Fruit fly (Drosophila melanogaster) whole organism, embryonic: Measurements from ENCODE around the gene ATPsynD.
A peak's percentile ranks its signal among the peaks of the same experiment; 100 is the strongest.

Experiments used
- Atf6 ChIP-seq: fragments of 200-800 bp; sonication (Bioruptor generic); IDR thresholded peaks from 2 replicates; pipeline ENCODE4 v1.3.6; 2022; ENCODE audit warnings: missing biosample characterization, missing genetic modification characterization
- BEAF-32 ChIP-seq: fragments of 200-800 bp; sonication (Bioruptor generic); optimal IDR thresholded peaks from 3 replicates; lab custom pipeline; 2017; ENCODE audit warnings: missing biosample characterization, missing genetic modification characterization, mild to moderate bottlenecking, moderate library complexity, missing genetic modification reagents
- C15 ChIP-seq: fragments of 200-800 bp; sonication (Bioruptor generic); IDR thresholded peaks from 3 replicates; pipeline ENCODE4 v1.3.6; 2022; ENCODE audit warnings: missing biosample characterization, missing genetic modification characterization
- CG15514 ChIP-seq: fragments of 200-800 bp; sonication (Bioruptor generic); optimal IDR thresholded peaks from 3 replicates; lab custom pipeline; 2017; ENCODE audit warnings: missing biosample characterization, missing genetic modification characterization, mild to moderate bottlenecking, moderate library complexity, missing genetic modification reagents
- CG17361 ChIP-seq: fragments of 200-800 bp; sonication (Bioruptor generic); IDR thresholded peaks from 3 replicates; pipeline ENCODE4 v1.3.6; 2022; ENCODE audit warnings: missing biosample characterization, missing genetic modification characterization
- CG17385 ChIP-seq: fragments of 200-800 bp; sonication (Bioruptor generic); optimal IDR thresholded peaks from 3 replicates; lab custom pipeline; 2018; ENCODE audit warnings: missing biosample characterization, mild to moderate bottlenecking, missing genetic modification characterization
- CG18619 ChIP-seq: fragments of 200-800 bp; sonication (Bioruptor generic); optimal IDR thresholded peaks from 3 replicates; lab custom pipeline; 2017; ENCODE audit warnings: missing biosample characterization, mild to moderate bottlenecking, missing genetic modification characterization
- CG18764 ChIP-seq: fragments of 200-800 bp; sonication (Bioruptor generic); optimal IDR thresholded peaks from 3 replicates; lab custom pipeline; 2016; ENCODE audit warnings: missing biosample characterization, missing genetic modification characterization
- CG2116 ChIP-seq: fragments of 200-800 bp; sonication (Bioruptor generic); optimal IDR thresholded peaks from 3 replicates; lab custom pipeline; 2018; ENCODE audit warnings: missing biosample characterization, mild to moderate bottlenecking, missing genetic modification characterization
- CG2202 ChIP-seq: fragments of 200-800 bp; sonication (Bioruptor generic); optimal IDR thresholded peaks from 2 replicates; lab custom pipeline; 2018; ENCODE audit warnings: missing biosample characterization, mild to moderate bottlenecking, missing genetic modification characterization
- CG3407 ChIP-seq: fragments of 200-800 bp; sonication (Bioruptor generic); optimal IDR thresholded peaks from 2 replicates; lab custom pipeline; 2018; ENCODE audit warnings: missing biosample characterization, mild to moderate bottlenecking, missing genetic modification characterization
- CG43689 ChIP-seq: fragments of 200-800 bp; sonication (Bioruptor generic); IDR thresholded peaks from 2 replicates; pipeline ENCODE4 v1.3.6; 2022; ENCODE audit warnings: missing biosample characterization, missing genetic modification characterization
- CG6689 ChIP-seq: fragments of 200-800 bp; sonication (Bioruptor generic); IDR thresholded peaks from 2 replicates; pipeline ENCODE4 v1.3.6; 2022; ENCODE audit warnings: missing biosample characterization, missing genetic modification characterization
- CG6813 ChIP-seq: fragments of 200-800 bp; sonication (Bioruptor generic); optimal IDR thresholded peaks from 2 replicates; lab custom pipeline; 2017; ENCODE audit warnings: missing biosample characterization, missing genetic modification characterization, mild to moderate bottlenecking, moderate library complexity, missing genetic modification reagents
- CG8290 ChIP-seq, 3 experiments: fragments of 200-800 bp; sonication (Bioruptor generic); optimal IDR thresholded peaks; 2 replicates each; lab custom pipeline; 2016 to 2019; ENCODE audit warnings: missing biosample characterization in 3 of 3, missing genetic modification characterization in 3 of 3, mild to moderate bottlenecking in 2 of 3, moderate library complexity in 1 of 3
- D19A ChIP-seq: fragments of 200-800 bp; optimal IDR thresholded peaks from 3 replicates; lab custom pipeline; 2019; ENCODE audit warnings: missing biosample characterization, mild to moderate bottlenecking, missing genetic modification characterization, moderate library complexity
- Dref ChIP-seq: fragments of 200-800 bp; sonication (Bioruptor generic); IDR thresholded peaks from 2 replicates; pipeline ENCODE4 v1.3.6; 2022; ENCODE audit warnings: missing biosample characterization, missing genetic modification characterization
- Drgx ChIP-seq: fragments of 200-800 bp; sonication (Bioruptor generic); IDR thresholded peaks from 2 replicates; pipeline ENCODE4 v1.3.6; 2022; ENCODE audit warnings: missing biosample characterization, missing genetic modification characterization
- E2f2 ChIP-seq: fragments of 200-800 bp; sonication (Bioruptor generic); IDR thresholded peaks from 2 replicates; pipeline ENCODE4 v1.3.6; 2022; ENCODE audit warnings: missing biosample characterization, missing genetic modification characterization
- HHEX ChIP-seq: fragments of 200-800 bp; sonication (Bioruptor generic); optimal IDR thresholded peaks from 3 replicates; lab custom pipeline; 2017; ENCODE audit warnings: missing biosample characterization, mild to moderate bottlenecking, missing genetic modification characterization, missing genetic modification reagents
- Hmr ChIP-seq: fragments of 200-800 bp; sonication (Bioruptor generic); optimal IDR thresholded peaks from 3 replicates; lab custom pipeline; 2017; ENCODE audit warnings: mild to moderate bottlenecking, missing biosample characterization, missing genetic modification reagents, missing genetic modification characterization
- Hsf ChIP-seq: fragments of 200-800 bp; sonication (Bioruptor generic); optimal IDR thresholded peaks from 3 replicates; lab custom pipeline; 2016; ENCODE audit warnings: missing biosample characterization, missing genetic modification characterization
- MTF-1 ChIP-seq: fragments of 200-800 bp; sonication (Bioruptor generic); optimal IDR thresholded peaks from 2 replicates; lab custom pipeline; 2018; ENCODE audit warnings: missing biosample characterization, mild to moderate bottlenecking, missing genetic modification characterization, borderline replicate concordance
- Nf-YC ChIP-seq: fragments of 200-800 bp; optimal IDR thresholded peaks from 3 replicates; lab custom pipeline; 2019; ENCODE audit warnings: missing biosample characterization, mild to moderate bottlenecking, missing genetic modification characterization, moderate library complexity
- Oaz ChIP-seq: fragments of 200-800 bp; sonication (Bioruptor generic); IDR thresholded peaks from 2 replicates; pipeline ENCODE4 v1.3.6; 2022; ENCODE audit warnings: missing biosample characterization, missing genetic modification characterization
- Pdp1 ChIP-seq, 2 experiments: fragments of 200-800 bp; sonication (Bioruptor generic); optimal IDR thresholded peaks; 3 replicates each; lab custom pipeline; 2016; ENCODE audit warnings: missing biosample characterization in 2 of 2, missing genetic modification characterization in 2 of 2, mild to moderate bottlenecking in 1 of 2, moderate library complexity in 1 of 2
- Poxn ChIP-seq: fragments of 200-800 bp; sonication (Bioruptor generic); IDR thresholded peaks from 2 replicates; pipeline ENCODE4 v1.3.6; 2022; ENCODE audit warnings: missing biosample characterization, missing genetic modification characterization
- Sox100B ChIP-seq: fragments of 200-800 bp; sonication (Bioruptor generic); optimal IDR thresholded peaks from 3 replicates; lab custom pipeline; 2018; ENCODE audit warnings: missing biosample characterization, mild to moderate bottlenecking, missing genetic modification characterization
- Stat92E ChIP-seq, 3 experiments: fragments of >200 bp in 2 of 3; fragments of 200-800 bp in 1 of 3; sonication (Bioruptor generic) in 1 of 3; optimal IDR thresholded peaks; 2 replicates each; lab custom pipeline; 2017 to 2019; ENCODE audit warnings: missing biosample characterization in 3 of 3, missing genetic modification characterization in 3 of 3, mild to moderate bottlenecking in 1 of 3, moderate library complexity in 1 of 3
- ac ChIP-seq: fragments of 200-800 bp; sonication (Bioruptor generic); optimal IDR thresholded peaks from 3 replicates; lab custom pipeline; 2017; ENCODE audit warnings: missing biosample characterization, mild to moderate bottlenecking, missing genetic modification characterization
- bbx ChIP-seq: fragments of 200-800 bp; sonication (Bioruptor generic); IDR thresholded peaks from 2 replicates; pipeline ENCODE4 v1.3.6; 2022; ENCODE audit warnings: missing biosample characterization, missing genetic modification characterization; ENCODE audit not compliant: partially characterized antibody
- bsh ChIP-seq, 2 experiments: fragments of 200-800 bp; sonication (Bioruptor generic); optimal IDR thresholded peaks; 2 replicates each; lab custom pipeline; 2017 to 2018; ENCODE audit warnings: mild to moderate bottlenecking in 2 of 2, missing biosample characterization in 2 of 2, missing genetic modification characterization in 2 of 2, moderate library complexity in 1 of 2
- chn ChIP-seq: fragments of 200-800 bp; sonication (Bioruptor generic); optimal IDR thresholded peaks from 2 replicates; lab custom pipeline; 2016; ENCODE audit warnings: missing biosample characterization, missing genetic modification characterization
- ci ChIP-seq: fragments of 200-800 bp; sonication (Bioruptor generic); IDR thresholded peaks from 3 replicates; pipeline ENCODE4 v1.3.6; 2022; ENCODE audit warnings: missing biosample characterization, missing genetic modification characterization
- dimm ChIP-seq: fragments of 200-800 bp; sonication (Bioruptor generic); IDR thresholded peaks from 2 replicates; pipeline ENCODE4 v1.3.6; 2022; ENCODE audit warnings: missing biosample characterization, missing genetic modification characterization
- knrl ChIP-seq: fragments of 200-800 bp; sonication (Bioruptor generic); IDR thresholded peaks from 3 replicates; pipeline ENCODE4 v1.3.6; 2022; ENCODE audit warnings: missing biosample characterization, missing genetic modification characterization; ENCODE audit not compliant: partially characterized antibody
- pnt ChIP-seq: fragments of 200-800 bp; sonication (Bioruptor generic); optimal IDR thresholded peaks from 3 replicates; lab custom pipeline; 2016; ENCODE audit warnings: missing biosample characterization, missing genetic modification characterization
- sqz ChIP-seq: fragments of 200-800 bp; sonication (Bioruptor generic); optimal IDR thresholded peaks from 3 replicates; lab custom pipeline; 2018; ENCODE audit warnings: missing biosample characterization, mild to moderate bottlenecking, missing genetic modification characterization
- stc ChIP-seq: fragments of 200-800 bp; sonication (Bioruptor generic); IDR thresholded peaks from 2 replicates; pipeline ENCODE4 v1.3.6; 2022; ENCODE audit warnings: missing biosample characterization, missing genetic modification characterization
- stwl ChIP-seq: fragments of 200-800 bp; sonication (Bioruptor generic); optimal IDR thresholded peaks from 3 replicates; lab custom pipeline; 2018; ENCODE audit warnings: missing biosample characterization, mild to moderate bottlenecking, missing genetic modification characterization, moderate library complexity
- tio ChIP-seq: fragments of 200-800 bp; sonication (Bioruptor generic); optimal IDR thresholded peaks from 2 replicates; lab custom pipeline; 2017; ENCODE audit warnings: missing biosample characterization, missing genetic modification characterization, inconsistent platforms
- toy ChIP-seq: fragments of 200-800 bp; sonication (Bioruptor generic); IDR thresholded peaks from 2 replicates; pipeline ENCODE4 v1.3.6; 2022; ENCODE audit warnings: missing biosample characterization, missing genetic modification characterization
- tx ChIP-seq: fragments of 200-800 bp; sonication (Bioruptor generic); optimal IDR thresholded peaks from 2 replicates; lab custom pipeline; 2016; ENCODE audit warnings: missing biosample characterization, missing genetic modification characterization
- zen ChIP-seq: fragments of 200-800 bp; sonication (Bioruptor generic); optimal IDR thresholded peaks from 3 replicates; lab custom pipeline; 2018; ENCODE audit warnings: missing biosample characterization, mild to moderate bottlenecking, missing genetic modification characterization, moderate library complexity
- zen2 ChIP-seq: fragments of 200-800 bp; sonication (Bioruptor generic); IDR thresholded peaks from 3 replicates; pipeline ENCODE4 v1.3.6; 2022; ENCODE audit warnings: missing biosample characterization, missing genetic modification characterization; ENCODE audit not compliant: partially characterized antibody

The ATPsynD gene

dm6 chr3R:19067876-19068406, 26.9 kb upstream of the ATPsynD start (continued):
- peak; percentile 27 for TF ChIP-seq CG3407
- TF ChIP-seq sqz (GFP tag; lab: Kevin White, UChicago), result peak; percentile 53
- no peak for TF ChIP-seq CG43689 (GFP tag; lab: Robert Waterston, UW)
- no peak for TF ChIP-seq knrl (GFP tag; lab: Robert Waterston, UW)
- TF ChIP-seq stc (GFP tag; lab: Robert Waterston, UW), result 0 out of 2 replicates have a peak, but pooled peaks have one; percentile 9
- peak; percentile 25 for TF ChIP-seq CG15514
- TF ChIP-seq MTF-1, result peak; percentile 2
- TF ChIP-seq bsh (GFP tag; optimal IDR thresholded peaks at IDR 0.05; lab: Kevin White, UChicago), result no peak
- TF ChIP-seq Hsf (GFP tag; lab: Kevin White, UChicago), result no peak
- no peak for TF ChIP-seq dimm (GFP tag; lab: Robert Waterston, UW)
- TF ChIP-seq HHEX (GFP tag; lab: Kevin White, UChicago), result no peak
- TF ChIP-seq Hmr (GFP tag; lab: Kevin White, UChicago), result peak; percentile 48
- no peak for TF ChIP-seq Stat92E (GFP tag; optimal IDR thresholded peaks at IDR 0.05; lab: Kevin White, UChicago)
- no peak for TF ChIP-seq chn (GFP tag; lab: Kevin White, UChicago)
- TF ChIP-seq C15 (GFP tag; lab: Robert Waterston, UW), result no peak
- no peak for TF ChIP-seq CG17385 (GFP tag; lab: Kevin White, UChicago)
- no peak for TF ChIP-seq CG2202 (tag; lab: Kevin White, UChicago)
- no peak for TF ChIP-seq CG8290 (GFP tag; optimal IDR thresholded peaks at IDR 0.05; lab: Kevin White, UChicago)
- TF ChIP-seq CG8290 (tag; optimal IDR thresholded peaks at IDR 0.05; lab: Kevin White, UChicago), result no peak
- peak in 1 of 2 experiments; percentile 11 for TF ChIP-seq Pdp1 (GFP tag; optimal IDR thresholded peaks at IDR 0.05; lab: Kevin White, UChicago)
- no peak for TF ChIP-seq Sox100B
- no peak for TF ChIP-seq Atf6 (GFP tag; lab: Robert Waterston, UW)
- no peak for TF ChIP-seq Poxn (GFP tag; lab: Robert Waterston, UW)
- TF ChIP-seq, all 482 proteins: peak for 26

- TF ChIP-seq CG2202 (tag; lab: Kevin White, UChicago) (no peak), bbx (GFP tag; lab: Robert Waterston, UW) (no peak), chn (GFP tag; lab: Kevin White, UChicago) (no peak), Oaz (GFP tag; lab: Robert Waterston, UW) (no peak), bsh (GFP tag; optimal IDR thresholded peaks at IDR 0.05; lab: Kevin White, UChicago) (peak in 1 of 2 experiments; percentile 34), Drgx (GFP tag; lab: Robert Waterston, UW) (peak; percentile 26; the same call in 1 of the 2 replicates), D19A (tag; lab: Kevin White, UChicago) (peak; percentile 34)
Measured at dm6 chr3R:19069740-19070139, 25.1 kb upstream of the ATPsynD start.

DNA sequence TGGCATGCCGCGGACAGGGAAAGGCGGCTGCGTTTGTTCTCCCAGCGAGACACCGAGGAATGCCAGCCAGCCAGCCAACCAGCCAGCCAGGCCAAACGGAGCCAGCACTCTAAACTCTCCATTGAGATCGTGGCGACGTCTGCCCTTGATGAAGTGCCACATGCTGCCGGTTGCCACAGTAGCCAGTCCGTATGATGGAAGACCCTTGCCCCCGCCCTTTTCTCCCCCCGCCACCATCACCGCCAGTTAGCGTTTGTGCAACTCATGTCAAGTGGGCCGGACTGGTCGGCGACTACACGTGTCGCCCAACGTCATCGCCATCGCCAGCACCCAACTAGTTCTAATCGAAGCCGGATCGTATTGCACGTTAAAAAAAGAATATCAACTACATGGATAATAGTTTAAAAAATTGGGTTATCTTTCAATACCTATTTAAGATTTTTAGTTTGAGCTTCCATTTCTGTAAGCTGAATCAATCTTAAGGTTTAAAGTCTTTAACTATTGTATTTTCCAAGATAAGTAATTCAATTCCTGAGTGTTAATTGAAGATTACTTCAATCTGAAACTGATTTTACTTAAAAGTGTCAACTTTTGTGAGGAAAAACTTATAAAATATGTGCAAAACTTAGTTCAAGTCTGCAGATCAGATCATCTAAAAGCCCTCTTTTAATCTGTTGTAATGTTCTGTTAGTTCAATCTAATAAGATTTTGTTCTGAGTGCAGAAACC, 24.4 kb upstream of the ATPsynD start:
- TF ChIP-seq Dref (GFP tag; lab: Robert Waterston, UW) (no peak), tio (GFP tag; lab: Kevin White, UChicago) (peak; percentile 17), ac (GFP tag; lab: Kevin White, UChicago) (no peak), toy (GFP tag; lab: Robert Waterston, UW) (no peak), CG17361 (GFP tag; lab: Robert Waterston, UW) (peak; percentile 49; the same call in 2 of the 3 replicates), CG6689 (GFP tag; lab: Robert Waterston, UW) (no peak), CG6813 (GFP tag; lab: Kevin White, UChicago) (no peak), ci (GFP tag; lab: Robert Waterston, UW) (0 out of 3 replicates have a peak, but pooled peaks have one; percentile 21), CG18764 (GFP tag; lab: Kevin White, UChicago) (no peak), CG2116 (no peak), BEAF-32 (GFP tag; lab: Kevin White, UChicago) (no peak), Nf-YC (tag; lab: Kevin White, UChicago) (no peak), zen2 (GFP tag; lab: Robert Waterston, UW) (no peak), E2f2 (GFP tag; lab: Robert Waterston, UW) (no peak), zen (no peak), tx (GFP tag; lab: Kevin White, UChicago) (no peak), stwl (tag; lab: Kevin White, UChicago) (no peak), pnt (GFP tag; lab: Kevin White, UChicago) (no peak), CG18619 (GFP tag; lab: Kevin White, UChicago) (no peak)
